Fruit fly (Drosophila melanogaster) Kc167 (cell line): Measurements from ENCODE around the gene Mfe2.

Experiments used
- Sin3A ChIP-seq: fragments of >200 bp; optimal IDR thresholded peaks from 2 replicates; lab custom pipeline; 2018; ENCODE audit warnings: missing external identifiers
- h ChIP-seq: fragments of >200 bp; optimal IDR thresholded peaks from 3 replicates; lab custom pipeline; 2018; ENCODE audit warnings: missing external identifiers
- psq ChIP-seq: fragments of >200 bp; optimal IDR thresholded peaks from 2 replicates; lab custom pipeline; 2017; ENCODE audit warnings: missing external identifiers
- ttk ChIP-seq: sonication (Bioruptor generic); optimal IDR thresholded peaks from 2 replicates; lab custom pipeline; 2017; ENCODE audit warnings: missing external identifiers

DNA sequence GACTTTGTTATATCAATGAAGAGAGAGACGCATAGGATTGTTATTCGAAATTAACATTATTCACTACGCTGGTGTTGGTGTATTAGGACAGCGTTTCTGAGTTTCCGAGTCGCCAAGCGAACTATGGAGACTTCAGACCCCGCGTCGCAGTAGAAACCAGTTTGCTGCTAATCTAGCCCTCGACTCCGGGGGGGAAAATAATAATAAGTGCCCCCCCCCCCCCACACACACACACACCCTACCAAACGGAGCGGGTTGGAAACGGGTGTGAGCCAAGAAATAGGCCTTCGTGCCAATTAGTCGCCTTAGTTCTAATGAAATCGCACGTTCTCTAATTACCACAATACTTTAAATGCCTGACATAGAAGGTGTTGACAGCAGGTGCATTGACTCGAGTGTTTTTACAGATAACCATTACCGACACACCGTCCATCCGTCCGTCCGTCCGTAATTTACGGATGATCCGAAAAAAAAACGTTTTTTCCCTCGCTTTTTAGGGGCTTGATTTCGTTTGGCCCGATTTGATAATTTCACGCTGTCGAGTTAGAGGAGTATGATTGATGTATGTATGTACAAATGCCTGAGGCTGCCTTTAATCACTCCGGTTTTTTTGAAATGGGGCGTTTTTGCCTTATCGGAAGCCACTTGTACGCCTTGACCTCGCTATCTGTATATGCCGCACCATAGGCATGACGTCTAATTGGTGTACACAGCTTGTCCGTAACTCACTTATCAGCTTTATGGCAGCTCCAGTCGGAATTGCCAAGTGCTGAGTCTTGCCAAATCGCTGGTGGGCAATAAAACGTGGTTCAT, 11.2 kb downstream of the Mfe2 start:
- no peak for TF ChIP-seq h (lab: Kevin White, UChicago)
- TF ChIP-seq Sin3A (lab: Kevin White, UChicago), result no peak
- no peak for TF ChIP-seq psq (lab: Kevin White, UChicago)
- no peak for TF ChIP-seq ttk (lab: Kevin White, UChicago)
